Fruit fly (Drosophila melanogaster): ENCODE data around the gene CYLD.

The CYLD gene

dm6 chr2L:10299810-10300147 lies at the start of gene CYLD:
Gene CYLD, minus strand, starts transcription at chr2L:10299847.
- TF ChIP-seq B-H2 (GFP tag; optimal IDR thresholded peaks at IDR 0.05) (peak; percentile 14), NC2β (GFP tag; optimal IDR thresholded peaks at IDR 0.05) (no peak), CG13287 (GFP tag; IDR thresholded peaks at IDR 0.05; ENCODE audit: partially characterized antibody) (no peak; the same call in 1 of the 2 replicates), pita (GFP tag; optimal IDR thresholded peaks at IDR 0.05) (no peak), Spps (tag; optimal IDR thresholded peaks at IDR 0.05) (peak; percentile 72), sim (GFP tag; IDR thresholded peaks at IDR 0.05) (no peak), ase (GFP tag; IDR thresholded peaks at IDR 0.05) (no peak; the same call in 2 of the 3 replicates), CG3838 (GFP tag; optimal IDR thresholded peaks at IDR 0.05) (peak; percentile 35), sna (GFP tag; IDR thresholded peaks at IDR 0.05; ENCODE audit: partially characterized antibody) (no peak), CG5245 (GFP tag; optimal IDR thresholded peaks at IDR 0.05) (peak; percentile 44), eyg (GFP tag; optimal IDR thresholded peaks at IDR 0.05) (no peak), Taf1 (GFP tag; IDR thresholded peaks at IDR 0.05) (no peak), CG13296 (GFP tag; optimal IDR thresholded peaks at IDR 0.05) (peak; percentile 72), CG2120 (GFP tag; optimal IDR thresholded peaks at IDR 0.05) (peak; percentile 76), CG12769 (tag; optimal IDR thresholded peaks at IDR 0.05) (peak; percentile 64), ftz-f1 (GFP tag; optimal IDR thresholded peaks at IDR 0.05) (no peak), HLH54F (GFP tag; optimal IDR thresholded peaks at IDR 0.05) (no peak), hth (optimal IDR thresholded peaks at IDR 0.05) (no peak), CG12236 (GFP tag; optimal IDR thresholded peaks at IDR 0.05) (no peak), CG6689 (GFP tag; IDR thresholded peaks at IDR 0.05) (peak; percentile 70), mam (GFP tag; optimal IDR thresholded peaks at IDR 0.05) (peak; percentile 30), CG3407 (GFP tag; optimal IDR thresholded peaks at IDR 0.05) (peak; percentile 20), CG8281 (tag; optimal IDR thresholded peaks at IDR 0.05) (peak; percentile 14), bcd (GFP tag; optimal IDR thresholded peaks at IDR 0.05) (no peak), rib (GFP tag; IDR thresholded peaks at IDR 0.05) (no peak), lmd (GFP tag; IDR thresholded peaks at IDR 0.05) (no peak; the same call in 1 of the 2 replicates), HLH4C (GFP tag; IDR thresholded peaks at IDR 0.05; ENCODE audit: partially characterized antibody) (no peak; the same call in 1 of the 3 replicates), NfI (GFP tag; optimal IDR thresholded peaks at IDR 0.05) (peak; percentile 47), CG4360 (GFP tag; IDR thresholded peaks at IDR 0.05) (no peak), TFAM (GFP tag; optimal IDR thresholded peaks at IDR 0.05) (no peak), Doc2 (GFP tag; IDR thresholded peaks at IDR 0.05) (no peak), tin (GFP tag; optimal IDR thresholded peaks at IDR 0.05) (peak; percentile 54), CG7987 (GFP tag; optimal IDR thresholded peaks at IDR 0.05) (no peak), CG17829 (tag; optimal IDR thresholded peaks at IDR 0.05) (peak; percentile 85), cato (GFP tag; optimal IDR thresholded peaks at IDR 0.05; ENCODE audit: borderline replicate concordance) (peak; percentile 19), CG11504 (tag; optimal IDR thresholded peaks at IDR 0.05) (peak; percentile 79), ems (GFP tag; optimal IDR thresholded peaks at IDR 0.05) (no peak), row (GFP tag; IDR thresholded peaks at IDR 0.05) (peak; percentile 77), Eip74EF (GFP tag; optimal IDR thresholded peaks at IDR 0.05) (peak in 1 of 2 experiments; percentile 64), Elba2 (GFP tag; optimal IDR thresholded peaks at IDR 0.05) (no peak), CG34224 (GFP tag; IDR thresholded peaks at IDR 0.05; ENCODE audit: partially characterized antibody) (peak; percentile 35; the same call in 1 of the 3 replicates), sens (GFP tag) (peak; percentile 96), CG2712 (tag; optimal IDR thresholded peaks at IDR 0.05) (peak; percentile 85), HLH3B (GFP tag; IDR thresholded peaks at IDR 0.05) (peak; percentile 44; the same call in 1 of the 2 replicates), bsh (GFP tag; optimal IDR thresholded peaks at IDR 0.05) (peak in 1 of 2 experiments; percentile 83), gcm2 (GFP tag; optimal IDR thresholded peaks at IDR 0.05) (no peak), Sry-δ (GFP tag; optimal IDR thresholded peaks at IDR 0.05) (peak; percentile 39), HLHmδ (GFP tag; optimal IDR thresholded peaks at IDR 0.05) (no peak), CG10321 (GFP tag; IDR thresholded peaks at IDR 0.05) (no peak), tio (GFP tag; optimal IDR thresholded peaks at IDR 0.05) (peak; percentile 56), scrt (GFP tag; optimal IDR thresholded peaks at IDR 0.05) (no peak), dimm (GFP tag; IDR thresholded peaks at IDR 0.05) (no peak)
